Worm (Caenorhabditis elegans) whole organism, L1 larva: ENCODE measurements around the gene Y39A1C.1.

Source experiments
- aha-1 ChIP-seq: fragments of 150-350 bp; optimal IDR thresholded peaks from 2 replicates; lab custom pipeline; 2014; ENCODE audit warnings: missing biosample characterization, missing genetic modification characterization
- alr-1 ChIP-seq: fragments of 200-800 bp; sonication (Bioruptor generic); optimal IDR thresholded peaks from 2 replicates; lab custom pipeline; 2018; ENCODE audit warnings: borderline replicate concordance, mild to moderate bottlenecking, missing genetic modification characterization, missing compliant biosample characterization
- ama-1 ChIP-seq: fragments of 150-350 bp; optimal IDR thresholded peaks from 2 replicates; lab custom pipeline; 2014
- blmp-1 ChIP-seq: fragments of 150-350 bp; optimal IDR thresholded peaks from 2 replicates; lab custom pipeline; 2014; ENCODE audit warnings: missing biosample characterization, missing genetic modification characterization
- ceh-63 ChIP-seq: fragments of 200-800 bp; sonication (Bioruptor generic); optimal IDR thresholded peaks from 2 replicates; lab custom pipeline; 2018; ENCODE audit warnings: mild to moderate bottlenecking, missing genetic modification characterization, missing compliant biosample characterization
- ceh-8 ChIP-seq: fragments of 200-800 bp; sonication (Bioruptor generic); optimal IDR thresholded peaks from 2 replicates; lab custom pipeline; 2018; ENCODE audit warnings: mild to moderate bottlenecking, missing genetic modification characterization, moderate library complexity, missing compliant biosample characterization
- ceh-82 ChIP-seq, 3 experiments: fragments of 150-350 bp in 1 of 3; sonication (generic microtip) in 2 of 3; optimal IDR thresholded peaks; 2 replicates each; lab custom pipeline; 2014 to 2017; ENCODE audit warnings: missing biosample characterization in 3 of 3, missing genetic modification characterization in 3 of 3
- ceh-88 ChIP-seq: fragments of 200-800 bp; sonication (Bioruptor generic); IDR thresholded peaks from 2 replicates; pipeline ENCODE4 v1.3.6; 2022; ENCODE audit warnings: missing genetic modification characterization, missing compliant biosample characterization
- ceh-90 ChIP-seq: sonication (generic microtip); optimal IDR thresholded peaks from 2 replicates; lab custom pipeline; 2016; ENCODE audit warnings: missing genetic modification characterization, missing compliant biosample characterization
- ces-1 ChIP-seq: fragments of 150-350 bp; optimal IDR thresholded peaks from 2 replicates; lab custom pipeline; 2014; ENCODE audit warnings: missing biosample characterization, missing genetic modification reagents, missing genetic modification characterization
- dsc-1 ChIP-seq: sonication (generic microtip); optimal IDR thresholded peaks from 2 replicates; lab custom pipeline; 2016; ENCODE audit warnings: mild to moderate bottlenecking, missing genetic modification characterization, missing compliant biosample characterization
- egl-13 ChIP-seq: sonication (generic microtip); optimal IDR thresholded peaks from 2 replicates; lab custom pipeline; 2016; ENCODE audit warnings: missing genotype, missing genetic modification reagents, missing genetic modification characterization, missing compliant biosample characterization
- egl-27 ChIP-seq, 2 experiments: fragments of 150-350 bp in 1 of 2; sonication (generic microtip); optimal IDR thresholded peaks; 3 replicates each; lab custom pipeline; 2017 to 2018; ENCODE audit warnings: missing biosample characterization in 2 of 2, missing genetic modification characterization in 2 of 2, missing genetic modification reagents in 2 of 2
- elt-2 ChIP-seq: sonication (generic microtip); optimal IDR thresholded peaks from 2 replicates; lab custom pipeline; 2016; ENCODE audit warnings: missing genetic modification characterization, mild to moderate bottlenecking, inconsistent platforms, missing compliant biosample characterization, missing genetic modification reagents
- elt-3 ChIP-seq, 6 experiments: fragments of 150-350 bp in 1 of 6; sonication (generic microtip); optimal IDR thresholded peaks; 2 replicates each; lab custom pipeline; 2017 to 2018; ENCODE audit warnings: missing biosample characterization in 6 of 6, missing genetic modification characterization in 6 of 6, inconsistent platforms in 1 of 6
- ets-5 ChIP-seq: fragments of 200-800 bp; sonication (Bioruptor generic); IDR thresholded peaks from 2 replicates; pipeline ENCODE4 v1.3.6; 2022; ENCODE audit warnings: missing genetic modification characterization, missing compliant biosample characterization
- fos-1 ChIP-seq: fragments of 150-350 bp; optimal IDR thresholded peaks from 2 replicates; lab custom pipeline; 2014; ENCODE audit warnings: missing biosample characterization, missing genetic modification characterization
- grh-1 ChIP-seq: fragments of 200-800 bp; sonication (Bioruptor generic); IDR thresholded peaks from 2 replicates; pipeline ENCODE4 v1.3.6; 2022; ENCODE audit warnings: missing genetic modification reagents, missing genetic modification characterization, missing compliant biosample characterization
- hlh-4 ChIP-seq: sonication (generic microtip); optimal IDR thresholded peaks from 2 replicates; lab custom pipeline; 2016; ENCODE audit warnings: mild to moderate bottlenecking, missing genetic modification characterization, missing compliant biosample characterization
- hpl-2 ChIP-seq: fragments of 150-350 bp; optimal IDR thresholded peaks from 2 replicates; lab custom pipeline; 2014; ENCODE audit warnings: missing biosample characterization, missing genetic modification reagents, missing genetic modification characterization
- lin-13 ChIP-seq: fragments of 150-350 bp; optimal IDR thresholded peaks from 2 replicates; lab custom pipeline; 2014; ENCODE audit warnings: missing biosample characterization, missing genetic modification reagents, missing genetic modification characterization
- lin-15B ChIP-seq: fragments of 150-350 bp; sonication (generic microtip); optimal IDR thresholded peaks from 3 replicates; lab custom pipeline; 2014; ENCODE audit warnings: missing biosample characterization, missing genetic modification characterization
- lin-35 ChIP-seq, 2 experiments: fragments of 150-350 bp; optimal IDR thresholded peaks; 2 replicates each; lab custom pipeline; 2014; ENCODE audit warnings: missing biosample characterization in 2 of 2, missing genetic modification characterization in 2 of 2, missing genetic modification reagents in 2 of 2
- lsy-2 ChIP-seq, 2 experiments: fragments of 150-350 bp; optimal IDR thresholded peaks; 2 replicates each; lab custom pipeline; 2014; ENCODE audit warnings: missing biosample characterization in 2 of 2, missing genetic modification characterization in 2 of 2
- mep-1 ChIP-seq: fragments of 150-350 bp; optimal IDR thresholded peaks from 2 replicates; lab custom pipeline; 2014; ENCODE audit warnings: missing biosample characterization, missing genetic modification characterization
- nhr-11 ChIP-seq: fragments of 150-350 bp; optimal IDR thresholded peaks from 2 replicates; lab custom pipeline; 2014; ENCODE audit warnings: missing biosample characterization, missing genetic modification characterization
- nhr-237 ChIP-seq: fragments of 150-350 bp; optimal IDR thresholded peaks from 2 replicates; lab custom pipeline; 2014; ENCODE audit warnings: missing biosample characterization, missing genetic modification characterization
- nhr-71 ChIP-seq: sonication (generic microtip); optimal IDR thresholded peaks from 2 replicates; lab custom pipeline; 2016; ENCODE audit warnings: mild to moderate bottlenecking, missing genetic modification characterization, moderate library complexity, missing compliant biosample characterization
- nhr-84 ChIP-seq: sonication (generic microtip); optimal IDR thresholded peaks from 2 replicates; lab custom pipeline; 2017; ENCODE audit warnings: missing biosample characterization, missing genetic modification characterization
- nhr-85 ChIP-seq: sonication (generic microtip); peaks from one replicate; lab custom pipeline; 2016; ENCODE audit warnings: missing genetic modification characterization, inconsistent platforms, missing compliant biosample characterization
- pqm-1 ChIP-seq: sonication (generic microtip); optimal IDR thresholded peaks from 3 replicates; lab custom pipeline; 2017; ENCODE audit warnings: missing biosample characterization, missing genetic modification characterization
- rnt-1 ChIP-seq: sonication (generic microtip); optimal IDR thresholded peaks from 2 replicates; lab custom pipeline; 2016; ENCODE audit warnings: mild to moderate bottlenecking, missing genetic modification characterization, moderate library complexity, missing compliant biosample characterization
- snpc-4 ChIP-seq: fragments of 150-350 bp; optimal IDR thresholded peaks from 2 replicates; lab custom pipeline; 2014; ENCODE audit warnings: missing biosample characterization, missing genetic modification characterization
- snu-23 ChIP-seq: sonication (generic microtip); optimal IDR thresholded peaks from 2 replicates; lab custom pipeline; 2016; ENCODE audit warnings: missing genetic modification characterization, missing compliant biosample characterization
- sptf-1 ChIP-seq: fragments of 150-350 bp; optimal IDR thresholded peaks from 2 replicates; lab custom pipeline; 2014; ENCODE audit warnings: missing biosample characterization, missing genetic modification characterization
- sup-37 ChIP-seq: fragments of 200-800 bp; sonication (Bioruptor generic); optimal IDR thresholded peaks from 2 replicates; lab custom pipeline; 2018; ENCODE audit warnings: mild to moderate bottlenecking, missing genetic modification characterization, missing compliant biosample characterization
- swsn-7 ChIP-seq: sonication (generic microtip); optimal IDR thresholded peaks from 2 replicates; lab custom pipeline; 2016; ENCODE audit warnings: missing genetic modification characterization, missing compliant biosample characterization
- unc-130 ChIP-seq: fragments of 150-350 bp; optimal IDR thresholded peaks from 2 replicates; lab custom pipeline; 2017; ENCODE audit warnings: missing biosample characterization, missing genetic modification characterization, inconsistent platforms
- unc-30 ChIP-seq: sonication (generic microtip); optimal IDR thresholded peaks from 2 replicates; lab custom pipeline; 2017; ENCODE audit warnings: missing biosample characterization, missing genetic modification characterization
- unc-62 ChIP-seq: fragments of 150-350 bp; optimal IDR thresholded peaks from 2 replicates; lab custom pipeline; 2014; ENCODE audit warnings: missing biosample characterization, missing genetic modification reagents, missing genetic modification characterization
- vab-15 ChIP-seq: sonication (generic microtip); optimal IDR thresholded peaks from 2 replicates; lab custom pipeline; 2017; ENCODE audit warnings: missing genotype, mild to moderate bottlenecking, missing genetic modification characterization, missing compliant biosample characterization
- zag-1 ChIP-seq: fragments of 150-350 bp; optimal IDR thresholded peaks from 2 replicates; lab custom pipeline; 2014; ENCODE audit warnings: missing biosample characterization, missing genetic modification characterization
- zip-4 ChIP-seq: fragments of 200-800 bp; sonication (Bioruptor generic); optimal IDR thresholded peaks from 2 replicates; lab custom pipeline; 2018; ENCODE audit warnings: mild to moderate bottlenecking, missing genetic modification characterization, moderate library complexity, missing compliant biosample characterization
- ztf-4 ChIP-seq: fragments of 150-350 bp; optimal IDR thresholded peaks from 2 replicates; lab custom pipeline; 2014; ENCODE audit warnings: missing biosample characterization, missing genetic modification characterization

The Y39A1C.1 gene

ce11 chrIII:10807956-10808355, 47.3 kb upstream of the Y39A1C.1 start (continued):
- no peak for TF ChIP-seq sup-37 (GFP tag; lab: Kevin White, UChicago)
- no peak for TF ChIP-seq unc-62 (GFP tag; lab: Kevin White, UChicago)
- no peak for TF ChIP-seq ztf-4 (tag; lab: Kevin White, UChicago)
- TF ChIP-seq unc-30 (tag; lab: Kevin White, UChicago), result no peak
- peak; percentile 30 for TF ChIP-seq snu-23 (GFP tag; lab: Kevin White, UChicago)
- TF ChIP-seq lsy-2 (tag; optimal IDR thresholded peaks at IDR 0.05; lab: Kevin White, UChicago), result peak; percentile 2 to 34
- TF ChIP-seq pqm-1 (tag; lab: Kevin White, UChicago), result no peak
- TF ChIP-seq egl-27 (tag; optimal IDR thresholded peaks at IDR 0.05; lab: Kevin White, UChicago), result no peak
- TF ChIP-seq ceh-90 (tag; lab: Kevin White, UChicago), result no peak
- TF ChIP-seq vab-15, result no peak
- TF ChIP-seq grh-1, result no peak
- no peak for TF ChIP-seq fos-1 (tag; lab: Kevin White, UChicago)
- peak; percentile 43 for TF ChIP-seq rnt-1 (tag; lab: Kevin White, UChicago)
- TF ChIP-seq ceh-8 (GFP tag; lab: Kevin White, UChicago), result no peak
- TF ChIP-seq lin-13 (GFP tag; lab: Kevin White, UChicago), result no peak
- peak; percentile 28 for TF ChIP-seq nhr-71 (tag; lab: Kevin White, UChicago)
- TF ChIP-seq blmp-1, result no peak
- no peak for TF ChIP-seq snpc-4 (tag; lab: Kevin White, UChicago)
- no peak for TF ChIP-seq mep-1
- no peak for TF ChIP-seq aha-1 (tag; lab: Kevin White, UChicago)
- no peak for TF ChIP-seq nhr-84
- no peak for TF ChIP-seq ceh-63 (GFP tag; lab: Kevin White, UChicago)
- TF ChIP-seq egl-13 (tag; lab: Kevin White, UChicago), result no peak
- no peak for TF ChIP-seq hpl-2
- TF ChIP-seq ceh-88 (GFP tag; lab: Robert Waterston, UW), result no peak
- TF ChIP-seq sptf-1 (tag; lab: Kevin White, UChicago), result no peak
- peak; percentile 45 to 55 for TF ChIP-seq lin-35 (GFP tag; optimal IDR thresholded peaks at IDR 0.05; lab: Kevin White, UChicago)
- no peak for TF ChIP-seq ets-5
- no peak for TF ChIP-seq elt-3 (tag; optimal IDR thresholded peaks at IDR 0.05; lab: Kevin White, UChicago)
- no peak for TF ChIP-seq nhr-237 (tag; lab: Kevin White, UChicago)
- no peak for TF ChIP-seq alr-1 (tag; lab: Kevin White, UChicago)
- TF ChIP-seq nhr-85, result no peak
- TF ChIP-seq hlh-4 (tag; lab: Kevin White, UChicago), result no peak
- no peak for TF ChIP-seq ama-1 (lab: Kevin White, UChicago)
- TF ChIP-seq zip-4 (GFP tag; lab: Kevin White, UChicago), result no peak
- TF ChIP-seq ces-1, result no peak
- TF ChIP-seq dsc-1 (tag; lab: Kevin White, UChicago), result no peak
- TF ChIP-seq swsn-7 (tag; lab: Kevin White, UChicago), result no peak
- TF ChIP-seq unc-130 (tag; lab: Kevin White, UChicago), result no peak
- no peak for TF ChIP-seq lin-15B (tag; lab: Kevin White, UChicago)
- no peak for TF ChIP-seq elt-2 (tag; lab: Kevin White, UChicago)
- TF ChIP-seq nhr-11, result no peak
- TF ChIP-seq ceh-82 (tag; optimal IDR thresholded peaks at IDR 0.05; lab: Kevin White, UChicago), result peak in 1 of 3 experiments; percentile 67

DNA sequence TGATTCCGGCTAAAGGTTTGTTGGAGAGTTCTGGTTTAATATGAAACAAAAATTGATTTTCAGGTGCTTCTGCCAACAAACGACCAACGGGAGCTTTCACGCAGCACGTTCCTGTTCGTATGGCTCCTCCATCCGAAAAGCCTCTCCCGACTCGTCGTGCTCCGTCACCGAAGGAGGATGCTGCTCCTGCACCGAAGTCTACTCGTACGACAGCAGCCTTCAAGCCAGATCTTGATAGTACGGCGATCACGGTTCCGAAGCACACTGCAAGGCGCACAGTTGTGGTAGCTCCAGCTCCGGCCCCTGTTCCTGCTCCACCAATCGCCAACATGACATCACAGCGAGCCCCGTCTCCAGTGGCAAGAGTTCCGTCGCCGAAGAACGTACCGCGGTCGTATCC, 46.4 kb upstream of the Y39A1C.1 start:
- TF ChIP-seq zag-1 (tag; lab: Kevin White, UChicago), result no peak
- TF ChIP-seq, all 84 proteins: peak for 0
